Fruit fly (Drosophila melanogaster) whole organism, adult: Measurements from ENCODE around the gene Paf-AHalpha.

Experiments
- CG11617 ChIP-seq: fragments of 200-800 bp; sonication (Bioruptor generic); optimal IDR thresholded peaks from 2 replicates; lab custom pipeline; 2017; ENCODE audit warnings: mild to moderate bottlenecking, missing biosample characterization, missing genetic modification reagents, missing genetic modification characterization
- CG14711 ChIP-seq: fragments of 200-800 bp; sonication (Bioruptor generic); optimal IDR thresholded peaks from 2 replicates; lab custom pipeline; 2018; ENCODE audit warnings: missing biosample characterization, mild to moderate bottlenecking, missing genetic modification characterization, moderate library complexity
- CG33017 ChIP-seq: fragments of 200-800 bp; sonication (Bioruptor generic); optimal IDR thresholded peaks from 2 replicates; lab custom pipeline; 2018; ENCODE audit warnings: missing biosample characterization, mild to moderate bottlenecking, missing genetic modification characterization, moderate library complexity
- CG5204 ChIP-seq: fragments of 200-800 bp; sonication (Bioruptor generic); optimal IDR thresholded peaks from 2 replicates; lab custom pipeline; 2016; ENCODE audit warnings: missing biosample characterization, missing genetic modification characterization
- CG7045 ChIP-seq: fragments of 200-800 bp; sonication (Bioruptor generic); optimal IDR thresholded peaks from 2 replicates; lab custom pipeline; 2017; ENCODE audit warnings: missing biosample characterization, mild to moderate bottlenecking, missing genetic modification characterization
- CG7101 ChIP-seq: fragments of 200-800 bp; sonication (Bioruptor generic); optimal IDR thresholded peaks from 2 replicates; lab custom pipeline; 2018; ENCODE audit warnings: missing biosample characterization, mild to moderate bottlenecking, missing genetic modification characterization, moderate library complexity
- Clk ChIP-seq: fragments of 200-800 bp; sonication (Bioruptor generic); optimal IDR thresholded peaks from 2 replicates; lab custom pipeline; 2017; ENCODE audit warnings: missing biosample characterization, missing genetic modification characterization
- Crg-1 ChIP-seq: fragments of 200-800 bp; sonication (Bioruptor generic); optimal IDR thresholded peaks from 2 replicates; lab custom pipeline; 2016; ENCODE audit warnings: missing biosample characterization, missing genetic modification characterization
- Hr96 ChIP-seq: fragments of 200-800 bp; sonication (Bioruptor generic); optimal IDR thresholded peaks from 2 replicates; lab custom pipeline; 2016; ENCODE audit warnings: missing biosample characterization, missing genetic modification characterization
- Mnt ChIP-seq: fragments of 200-800 bp; sonication (Bioruptor generic); optimal IDR thresholded peaks from 2 replicates; lab custom pipeline; 2016; ENCODE audit warnings: missing biosample characterization, mild to moderate bottlenecking, missing genetic modification characterization
- bab1 ChIP-seq: fragments of 200-800 bp; sonication (Bioruptor generic); optimal IDR thresholded peaks from 3 replicates; lab custom pipeline; 2019; ENCODE audit warnings: missing biosample characterization, mild to moderate bottlenecking, missing genetic modification characterization, moderate library complexity
- cic ChIP-seq: fragments of 200-800 bp; sonication (Bioruptor generic); optimal IDR thresholded peaks from 2 replicates; lab custom pipeline; 2017; ENCODE audit warnings: missing biosample characterization, mild to moderate bottlenecking, missing genetic modification characterization, moderate library complexity
- cnc ChIP-seq, 2 experiments: fragments of >200 bp; optimal IDR thresholded peaks; 2 replicates each; lab custom pipeline; 2017
- kay ChIP-seq: fragments of 200-800 bp; sonication (Bioruptor generic); peaks from one replicate; lab custom pipeline; 2016; ENCODE audit warnings: missing biosample characterization, missing genetic modification characterization, borderline replicate concordance
- ovo ChIP-seq: fragments of 200-800 bp; sonication (Bioruptor generic); optimal IDR thresholded peaks from 2 replicates; lab custom pipeline; 2016; ENCODE audit warnings: missing biosample characterization, missing genetic modification characterization
- pad ChIP-seq: fragments of 200-800 bp; sonication (Bioruptor generic); optimal IDR thresholded peaks from 3 replicates; lab custom pipeline; 2017; ENCODE audit warnings: missing biosample characterization, missing genetic modification characterization, mild to moderate bottlenecking, moderate library complexity, missing genetic modification reagents
- tj ChIP-seq: fragments of 200-800 bp; sonication (Bioruptor generic); optimal IDR thresholded peaks from 3 replicates; lab custom pipeline; 2017; ENCODE audit warnings: missing biosample characterization, mild to moderate bottlenecking, missing genetic modification characterization, moderate library complexity
- toe ChIP-seq: fragments of 200-800 bp; sonication (Bioruptor generic); optimal IDR thresholded peaks from 2 replicates; lab custom pipeline; 2016; ENCODE audit warnings: missing biosample characterization, missing genetic modification characterization

Gene Paf-AHalpha

dm6 chrX:15778846-15779245 lies 6.5 kb downstream of the Paf-AHalpha start, which contains the start of gene CG43673:
CG43673 (plus strand) TSS chrX:15779146.
- TF ChIP-seq Hr96 (no peak), cnc (optimal IDR thresholded peaks at IDR 0.05; lab: Kevin White, UChicago) (no peak), kay (GFP tag; lab: Kevin White, UChicago) (no peak)

dm6 chrX:15772663-15773062 lies 12.7 kb downstream of the Paf-AHalpha start, which contains the start of gene CG43672:
CG43672 (plus strand) TSS chrX:15772963.
- TF ChIP-seq CG7045 (GFP tag; lab: Kevin White, UChicago) (no peak), CG5204 (GFP tag; lab: Kevin White, UChicago) (no peak), CG11617 (GFP tag; lab: Kevin White, UChicago) (no peak)

dm6 chrX:15769457-15769856 lies 15.9 kb downstream of the Paf-AHalpha start, which contains the start of gene CG33172:
CG33172 (plus strand) TSS chrX:15769664.
- TF ChIP-seq tj, result no peak

- TF ChIP-seq toe (GFP tag; lab: Kevin White, UChicago) (no peak), CG7101 (no peak), Clk (GFP tag; lab: Kevin White, UChicago) (no peak), tj (no peak), Hr96 (no peak), kay (GFP tag; lab: Kevin White, UChicago) (peak; percentile 50), pad (GFP tag; lab: Kevin White, UChicago) (no peak), CG5204 (GFP tag; lab: Kevin White, UChicago) (no peak), cnc (optimal IDR thresholded peaks at IDR 0.05; lab: Kevin White, UChicago) (no peak)
Measured at dm6 chrX:15766395-15766866, 19.0 kb downstream of the Paf-AHalpha start, which contains the start of gene CG8952. CG8952 (minus strand) TSS chrX:15766445.

- TF ChIP-seq Mnt (GFP tag; lab: Kevin White, UChicago) (peak; percentile 92), CG14711 (no peak), bab1 (GFP tag; lab: Kevin White, UChicago) (peak; percentile 48)
Measured at dm6 chrX:15762723-15763122, 22.7 kb downstream of the Paf-AHalpha start, which contains the start of gene Polr3A. Polr3A (plus strand) TSS chrX:15762956.

- TF ChIP-seq cic (GFP tag; lab: Kevin White, UChicago), result no peak
- TF ChIP-seq kay (GFP tag; lab: Kevin White, UChicago), result peak; percentile 45
- peak; percentile 23 for TF ChIP-seq Mnt (GFP tag; lab: Kevin White, UChicago)
- TF ChIP-seq pad (GFP tag; lab: Kevin White, UChicago), result no peak
- TF ChIP-seq toe (GFP tag; lab: Kevin White, UChicago), result no peak
- TF ChIP-seq Crg-1 (GFP tag; lab: Kevin White, UChicago), result no peak
Measured at dm6 chrX:15761298-15761640, 24.1 kb downstream of the Paf-AHalpha start.

dm6 chrX:15760447-15761297 lies 24.7 kb downstream of the Paf-AHalpha start, which contains the start of the genes Graf and mRpL3:
Graf (minus strand) TSS chrX:15760733.
mRpL3 (plus strand) TSS chrX:15761248.
- TF ChIP-seq cic (GFP tag; lab: Kevin White, UChicago) (no peak), CG5204 (GFP tag; lab: Kevin White, UChicago) (no peak), pad (GFP tag; lab: Kevin White, UChicago) (peak; percentile 3), kay (GFP tag; lab: Kevin White, UChicago) (peak; percentile 97), tj (no peak), Mnt (GFP tag; lab: Kevin White, UChicago) (no peak), Hr96 (no peak), Clk (GFP tag; lab: Kevin White, UChicago) (no peak), CG33017 (tag; lab: Kevin White, UChicago) (no peak), toe (GFP tag; lab: Kevin White, UChicago) (no peak), Crg-1 (GFP tag; lab: Kevin White, UChicago) (no peak), cnc (optimal IDR thresholded peaks at IDR 0.05; lab: Kevin White, UChicago) (no peak), bab1 (GFP tag; lab: Kevin White, UChicago) (peak; percentile 6)

dm6 chrX:15759752-15760446 lies 25.5 kb downstream of the Paf-AHalpha start:
- TF ChIP-seq tj (peak; percentile 27), ovo (GFP tag; lab: Kevin White, UChicago) (no peak)
